Fruit fly (Drosophila melanogaster) whole organism, prepupa: ENCODE results near the gene Cpr67B.
A peak's percentile ranks its signal among the peaks of the same experiment; 100 is the strongest.

Experiments used
- Blimp-1 ChIP-seq: fragments of 200-800 bp; sonication (Bioruptor generic); optimal IDR thresholded peaks from 3 replicates; lab custom pipeline; 2017; ENCODE audit warnings: missing biosample characterization, missing genetic modification characterization, mild to moderate bottlenecking, moderate library complexity, missing genetic modification reagents
- CG11902 ChIP-seq: fragments of 200-800 bp; sonication (Bioruptor generic); optimal IDR thresholded peaks from 3 replicates; lab custom pipeline; 2016; ENCODE audit warnings: missing biosample characterization, missing genetic modification characterization
- CG15336 ChIP-seq: fragments of 200-800 bp; sonication (Bioruptor generic); IDR thresholded peaks from 2 replicates; pipeline ENCODE4 v1.3.6; 2022; ENCODE audit warnings: missing biosample characterization, missing genetic modification characterization
- CG1621 ChIP-seq: fragments of 200-800 bp; sonication (Bioruptor generic); optimal IDR thresholded peaks from 3 replicates; lab custom pipeline; 2018; ENCODE audit warnings: missing biosample characterization, mild to moderate bottlenecking, missing genetic modification characterization
- CG16779 ChIP-seq: fragments of 200-800 bp; sonication (Bioruptor generic); optimal IDR thresholded peaks from 3 replicates; lab custom pipeline; 2017; ENCODE audit warnings: missing biosample characterization, mild to moderate bottlenecking, missing genetic modification characterization
- CG31627 ChIP-seq: fragments of 200-800 bp; sonication (Bioruptor generic); optimal IDR thresholded peaks from 3 replicates; lab custom pipeline; 2016; ENCODE audit warnings: missing biosample characterization, missing genetic modification characterization
- CG3919 ChIP-seq: fragments of 200-800 bp; sonication (Bioruptor generic); optimal IDR thresholded peaks from 3 replicates; lab custom pipeline; 2016; ENCODE audit warnings: missing biosample characterization, missing genetic modification characterization
- CG4318 ChIP-seq: fragments of 200-800 bp; sonication (Bioruptor generic); optimal IDR thresholded peaks from 3 replicates; lab custom pipeline; 2017; ENCODE audit warnings: missing biosample characterization, mild to moderate bottlenecking, missing genetic modification characterization
- CG6163 ChIP-seq: fragments of 200-800 bp; sonication (Bioruptor generic); IDR thresholded peaks from 3 replicates; pipeline ENCODE4 v1.3.6; 2022; ENCODE audit warnings: missing biosample characterization, missing genetic modification characterization
- CG6276 ChIP-seq: fragments of 200-800 bp; sonication (Bioruptor generic); optimal IDR thresholded peaks from 2 replicates; lab custom pipeline; 2017; ENCODE audit warnings: missing biosample characterization, mild to moderate bottlenecking, missing genetic modification characterization
- CG6792 ChIP-seq: fragments of 200-800 bp; sonication (Bioruptor generic); optimal IDR thresholded peaks from 3 replicates; lab custom pipeline; 2016; ENCODE audit warnings: missing biosample characterization, missing genetic modification characterization
- CG6808 ChIP-seq: fragments of 200-800 bp; sonication (Bioruptor generic); optimal IDR thresholded peaks from 3 replicates; lab custom pipeline; 2017; ENCODE audit warnings: missing biosample characterization, missing genetic modification characterization, mild to moderate bottlenecking, moderate library complexity, missing genetic modification reagents
- CG6854 ChIP-seq: fragments of 200-800 bp; sonication (Bioruptor generic); optimal IDR thresholded peaks from 2 replicates; lab custom pipeline; 2017; ENCODE audit warnings: missing biosample characterization, mild to moderate bottlenecking, missing genetic modification characterization
- CG7368 ChIP-seq: fragments of 200-800 bp; sonication (Bioruptor generic); optimal IDR thresholded peaks from 3 replicates; lab custom pipeline; 2016; ENCODE audit warnings: missing biosample characterization, missing genetic modification characterization
- CG8119 ChIP-seq: fragments of 200-800 bp; sonication (Bioruptor generic); IDR thresholded peaks from 3 replicates; pipeline ENCODE4 v1.3.6; 2022; ENCODE audit warnings: missing biosample characterization, missing genetic modification characterization
- CG8632 ChIP-seq: fragments of 200-800 bp; sonication (Bioruptor generic); optimal IDR thresholded peaks from 3 replicates; lab custom pipeline; 2016; ENCODE audit warnings: missing biosample characterization, missing genetic modification characterization
- CG9139 ChIP-seq: fragments of 200-800 bp; sonication (Bioruptor generic); optimal IDR thresholded peaks from 3 replicates; lab custom pipeline; 2017; ENCODE audit warnings: missing biosample characterization, mild to moderate bottlenecking, missing genetic modification characterization
- Eip75B ChIP-seq: fragments of 200-800 bp; sonication (Bioruptor generic); optimal IDR thresholded peaks from 3 replicates; lab custom pipeline; 2016; ENCODE audit warnings: missing biosample characterization, missing genetic modification characterization
- Eip78C ChIP-seq: fragments of 200-800 bp; sonication (Bioruptor generic); peaks from one replicate; lab custom pipeline; 2016; ENCODE audit warnings: missing biosample characterization, missing genetic modification characterization
- Eip93F ChIP-seq: fragments of 200-800 bp; sonication (Bioruptor generic); optimal IDR thresholded peaks from 2 replicates; lab custom pipeline; 2016; ENCODE audit warnings: missing biosample characterization, mild to moderate bottlenecking, missing genetic modification characterization
- Ets21C ChIP-seq: fragments of 200-800 bp; sonication (Bioruptor generic); optimal IDR thresholded peaks from 3 replicates; lab custom pipeline; 2016; ENCODE audit warnings: missing biosample characterization, missing genetic modification characterization
- Hr38 ChIP-seq: sonication (Bioruptor generic); optimal IDR thresholded peaks from 2 replicates; lab custom pipeline; 2016; ENCODE audit warnings: missing biosample characterization, missing genetic modification characterization
- Hr39 ChIP-seq: fragments of 200-800 bp; sonication (Bioruptor generic); optimal IDR thresholded peaks from 2 replicates; lab custom pipeline; 2016; ENCODE audit warnings: missing biosample characterization, missing genetic modification characterization
- Hr4 ChIP-seq: fragments of 200-800 bp; sonication (Bioruptor generic); optimal IDR thresholded peaks from 3 replicates; lab custom pipeline; 2016; ENCODE audit warnings: missing biosample characterization, missing genetic modification characterization
- Met ChIP-seq: fragments of 200-800 bp; sonication (Bioruptor generic); optimal IDR thresholded peaks from 3 replicates; lab custom pipeline; 2016; ENCODE audit warnings: missing biosample characterization, missing genetic modification characterization
- OdsH ChIP-seq: fragments of 200-800 bp; sonication (Bioruptor generic); optimal IDR thresholded peaks from 3 replicates; lab custom pipeline; 2016; ENCODE audit warnings: missing biosample characterization, missing genetic modification characterization
- Smox ChIP-seq: fragments of 200-800 bp; sonication (Bioruptor generic); optimal IDR thresholded peaks from 3 replicates; lab custom pipeline; 2016; ENCODE audit warnings: missing biosample characterization, missing genetic modification characterization
- Sox102F ChIP-seq: fragments of 200-800 bp; sonication (Bioruptor generic); optimal IDR thresholded peaks from 2 replicates; lab custom pipeline; 2016; ENCODE audit warnings: missing biosample characterization, mild to moderate bottlenecking, missing genetic modification characterization
- Sox14 ChIP-seq: fragments of 200-800 bp; sonication (Bioruptor generic); optimal IDR thresholded peaks from 3 replicates; lab custom pipeline; 2016; ENCODE audit warnings: missing biosample characterization, missing genetic modification characterization
- Sox15 ChIP-seq: fragments of 200-800 bp; sonication (Bioruptor generic); optimal IDR thresholded peaks from 3 replicates; lab custom pipeline; 2016; ENCODE audit warnings: missing biosample characterization, missing genetic modification characterization
- dsx ChIP-seq: fragments of 200-800 bp; optimal IDR thresholded peaks from 3 replicates; lab custom pipeline; 2019; ENCODE audit warnings: missing biosample characterization, mild to moderate bottlenecking, missing genetic modification characterization, moderate library complexity; ENCODE audit not compliant: poor library complexity, severe bottlenecking
- eg ChIP-seq: fragments of 200-800 bp; sonication (Bioruptor generic); IDR thresholded peaks from 3 replicates; pipeline ENCODE4 v1.3.6; 2022; ENCODE audit warnings: missing biosample characterization, missing genetic modification characterization
- esn ChIP-seq: fragments of 200-800 bp; sonication (Bioruptor generic); optimal IDR thresholded peaks from 2 replicates; lab custom pipeline; 2016; ENCODE audit warnings: missing biosample characterization, mild to moderate bottlenecking, missing genetic modification characterization, moderate library complexity
- fkh ChIP-seq: fragments of 200-800 bp; sonication (Bioruptor generic); optimal IDR thresholded peaks from 3 replicates; lab custom pipeline; 2017; ENCODE audit warnings: missing biosample characterization, mild to moderate bottlenecking, missing genetic modification characterization, moderate library complexity
- net ChIP-seq: fragments of 200-800 bp; sonication (Bioruptor generic); optimal IDR thresholded peaks from 3 replicates; lab custom pipeline; 2016; ENCODE audit warnings: missing biosample characterization, missing genetic modification characterization
- ss ChIP-seq, 2 experiments: fragments of 200-800 bp; sonication (Bioruptor generic); optimal IDR thresholded peaks; 2 replicates in 1 of 2; 3 replicates in 1 of 2; lab custom pipeline; 2017 to 2018; ENCODE audit warnings: mild to moderate bottlenecking in 2 of 2, missing biosample characterization in 2 of 2, missing genetic modification characterization in 2 of 2, moderate library complexity in 1 of 2
- svp ChIP-seq: fragments of 200-800 bp; sonication (Bioruptor generic); peaks from one replicate; lab custom pipeline; 2016; ENCODE audit warnings: missing biosample characterization, missing genetic modification characterization
- topi ChIP-seq: fragments of 200-800 bp; sonication (Bioruptor generic); optimal IDR thresholded peaks from 3 replicates; lab custom pipeline; 2016; ENCODE audit warnings: missing biosample characterization, missing genetic modification characterization
- vri ChIP-seq: fragments of 200-800 bp; sonication (Bioruptor generic); optimal IDR thresholded peaks from 3 replicates; lab custom pipeline; 2016; ENCODE audit warnings: missing biosample characterization, mild to moderate bottlenecking, missing genetic modification characterization

Gene Cpr67B

DNA sequence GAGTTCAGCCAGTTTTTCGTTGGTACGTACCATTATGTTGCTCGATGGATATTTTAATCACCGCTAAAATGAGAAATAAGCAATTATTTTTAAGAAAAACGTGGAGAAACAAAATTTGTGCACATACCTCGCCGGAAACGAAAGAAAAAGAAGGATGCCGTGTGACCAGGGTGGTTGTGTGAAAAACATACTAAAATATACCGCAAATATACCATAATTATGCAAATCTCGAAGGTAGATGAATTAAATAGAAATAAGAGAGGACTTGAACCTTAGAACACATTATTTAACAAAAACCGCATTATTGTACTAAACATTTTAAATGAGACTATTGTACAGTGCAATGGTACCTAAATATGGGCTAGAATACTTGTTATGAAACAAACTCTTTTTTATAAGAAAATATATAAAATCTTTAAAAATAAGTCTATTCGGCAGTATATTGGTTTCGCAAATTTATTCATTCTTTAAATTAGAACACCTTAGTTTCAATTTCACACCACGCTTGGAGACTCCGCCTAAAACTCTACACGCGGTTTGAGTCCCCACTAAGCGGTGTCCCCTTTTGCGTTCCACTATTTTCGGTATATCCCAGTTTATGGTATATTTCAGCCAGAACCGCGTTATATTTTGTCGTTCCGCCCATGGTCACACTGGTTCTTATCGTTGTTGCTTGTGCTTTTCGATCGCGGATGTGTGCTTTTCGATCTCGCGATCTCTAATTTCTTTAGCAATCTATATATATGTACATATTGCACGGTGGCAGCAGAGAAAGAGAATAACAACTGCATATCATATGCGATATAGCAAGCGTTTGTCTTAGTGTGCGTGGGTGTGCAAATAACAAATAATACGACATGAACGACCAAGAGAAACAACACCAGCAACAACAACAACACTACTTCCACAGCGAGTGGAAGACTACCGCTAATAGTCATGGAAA, 25.3 kb downstream of the Cpr67B start, which contains the start of the genes RpS17 and MTF-1 (continued):
- peak; percentile 18 for TF ChIP-seq CG8632 (GFP tag; lab: Kevin White, UChicago)
- peak; percentile 53 to 57 for TF ChIP-seq ss (GFP tag; optimal IDR thresholded peaks at IDR 0.05; lab: Kevin White, UChicago)
- peak; percentile 54 for TF ChIP-seq topi
- TF ChIP-seq CG11902 (GFP tag; lab: Kevin White, UChicago): no peak
- TF ChIP-seq esn (GFP tag; lab: Kevin White, UChicago): peak; percentile 72
- peak; percentile 50 for TF ChIP-seq Eip75B
- peak; percentile 63 for TF ChIP-seq CG3919 (GFP tag; lab: Kevin White, UChicago)
- TF ChIP-seq net (GFP tag; lab: Kevin White, UChicago): peak; percentile 47
- TF ChIP-seq eg (GFP tag; lab: Robert Waterston, UW): peak; percentile 59
- peak; percentile 75 for TF ChIP-seq Eip78C (GFP tag; lab: Kevin White, UChicago)
- TF ChIP-seq vri (GFP tag; lab: Kevin White, UChicago): peak; percentile 69
- TF ChIP-seq CG6792 (GFP tag; lab: Kevin White, UChicago): peak; percentile 34
- TF ChIP-seq Blimp-1 (GFP tag; lab: Kevin White, UChicago): peak; percentile 15
- peak; percentile 57 for TF ChIP-seq CG9139
- peak; percentile 35 for TF ChIP-seq CG31627
- peak; percentile 32 for TF ChIP-seq CG6808
- peak; percentile 53 for TF ChIP-seq CG1621
- no peak for TF ChIP-seq Sox15 (GFP tag; lab: Kevin White, UChicago)
- no peak for TF ChIP-seq CG6276 (GFP tag; lab: Kevin White, UChicago)

DNA sequence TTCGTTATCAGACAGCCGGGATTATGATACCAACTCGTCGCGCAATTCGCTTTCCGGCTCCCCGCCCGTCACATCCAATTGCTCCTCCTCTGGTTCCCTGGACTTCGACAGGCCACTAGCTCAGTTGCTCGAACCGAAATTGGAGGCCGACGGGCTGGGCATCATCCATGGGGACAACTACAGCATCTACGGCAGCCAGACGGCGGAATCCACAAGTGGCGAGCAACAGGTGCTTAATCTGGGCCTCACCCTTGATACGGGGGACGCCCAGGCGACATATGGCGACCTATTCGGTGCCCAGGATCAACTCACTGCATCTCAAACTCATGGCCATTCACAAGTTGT, 26.0 kb downstream of the Cpr67B start:
- no peak for TF ChIP-seq Smox (GFP tag; lab: Kevin White, UChicago)
- TF ChIP-seq CG6276 (GFP tag; lab: Kevin White, UChicago): no peak
- peak; percentile 57 for TF ChIP-seq svp (GFP tag; lab: Kevin White, UChicago)
- no peak for TF ChIP-seq CG7368 (GFP tag; lab: Kevin White, UChicago)

DNA sequence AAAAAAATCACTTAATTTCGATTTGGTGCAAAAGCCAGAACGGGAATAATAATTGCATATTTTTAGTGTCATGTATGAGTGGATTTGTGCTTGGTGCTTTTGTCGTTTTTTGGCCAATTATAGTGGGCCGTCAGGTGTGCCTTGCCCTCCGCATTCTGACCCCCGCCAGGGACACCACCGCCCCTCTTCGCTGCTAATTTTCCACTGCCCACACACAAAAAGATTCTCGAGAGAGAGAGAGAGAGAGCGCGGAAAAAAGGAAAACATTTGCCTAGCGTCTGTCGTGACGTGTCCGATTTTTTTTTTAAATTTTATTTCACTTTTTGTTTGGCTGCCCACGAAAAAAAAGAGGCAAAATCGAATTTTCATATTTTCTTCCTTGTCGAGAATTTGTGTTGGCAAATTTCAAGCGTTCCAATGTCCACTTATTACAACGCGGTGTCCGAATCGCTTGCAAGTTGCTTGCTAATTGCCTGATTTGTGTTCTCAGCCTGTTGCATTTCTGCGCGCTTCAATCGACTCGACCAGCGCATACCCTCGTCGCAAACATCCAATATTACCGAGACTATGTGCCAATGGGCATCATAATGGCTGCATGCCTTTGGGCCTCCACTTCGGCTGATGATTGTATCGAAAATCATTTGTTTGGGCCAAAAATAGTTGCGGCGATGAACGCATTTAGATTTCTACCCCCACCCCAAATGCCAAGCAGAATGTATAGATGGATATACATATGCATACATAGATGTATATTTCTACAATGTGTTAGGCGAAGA, 27.4 kb downstream of the Cpr67B start:
- TF ChIP-seq CG9139: no peak
- TF ChIP-seq CG15336 (GFP tag; lab: Robert Waterston, UW): peak; percentile 20; the same call in 1 of the 2 replicates

DNA sequence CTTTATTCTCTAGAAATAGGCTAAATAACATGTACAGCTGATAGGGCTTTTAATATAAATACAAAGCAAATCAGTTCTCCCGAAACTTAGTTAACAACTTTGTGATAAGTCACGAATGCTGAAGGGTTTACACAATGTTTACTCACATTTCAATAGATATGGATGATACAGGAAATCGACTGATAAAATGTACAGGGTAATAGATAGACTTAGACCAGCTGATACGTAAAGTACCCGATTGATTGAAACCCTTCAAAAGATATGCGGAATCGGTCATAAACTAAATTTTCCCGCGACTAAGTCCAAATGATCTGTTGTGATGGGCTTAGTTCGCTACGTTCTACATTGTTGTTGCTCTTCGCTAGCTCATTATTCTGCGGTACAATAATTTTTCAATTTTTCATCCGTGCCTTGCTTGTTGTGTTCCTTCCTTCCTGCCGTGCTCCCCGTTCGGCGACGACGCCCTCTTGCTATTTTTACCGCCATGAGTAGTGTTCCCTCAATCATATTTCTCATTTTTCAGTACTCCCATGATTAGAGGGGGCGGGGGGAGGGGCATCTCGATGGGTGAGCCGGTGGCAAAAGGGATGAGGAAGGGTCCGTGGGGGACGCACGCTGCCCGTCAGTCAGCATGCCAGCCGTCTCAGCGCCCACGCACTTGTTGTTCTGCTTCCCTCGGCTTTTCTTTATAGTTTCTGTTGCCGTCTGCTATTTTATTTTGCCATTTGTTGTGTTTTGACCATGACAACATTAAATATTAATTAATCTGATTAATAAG, 28.4 kb downstream of the Cpr67B start:
- TF ChIP-seq CG8119 (GFP tag; lab: Robert Waterston, UW) (no peak), CG6163 (GFP tag; lab: Robert Waterston, UW) (no peak), dsx (GFP tag; lab: Kevin White, UChicago) (peak; percentile 72), fkh (GFP tag; lab: Kevin White, UChicago) (no peak)

DNA sequence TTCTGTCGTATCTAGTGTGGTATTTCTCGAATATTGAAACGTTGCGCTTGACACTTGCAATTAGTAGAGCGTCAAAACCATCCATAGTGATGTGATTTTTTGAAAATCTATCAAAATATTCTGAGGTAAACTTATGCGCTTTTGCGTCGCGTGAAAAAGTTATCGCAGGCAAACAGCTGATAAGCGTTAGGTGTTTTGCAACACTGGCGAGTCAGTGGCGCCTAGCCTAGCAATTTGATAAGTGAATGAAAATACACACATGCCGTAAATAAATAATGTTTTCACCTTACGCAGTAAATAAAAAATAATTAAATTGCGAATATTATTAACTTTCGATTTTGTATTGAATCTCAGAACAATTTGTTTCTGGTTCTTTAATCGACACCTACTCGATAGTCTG, 30.7 kb downstream of the Cpr67B start, which contains the start of gene CG42526:
Gene CG42526, minus strand, starts transcription at position 85 of the 400 bp plus-strand sequence.
- TF ChIP-seq CG9139: no peak
- TF ChIP-seq CG31627: peak; percentile 67
- no peak for TF ChIP-seq CG16779 (tag; lab: Kevin White, UChicago)
- TF ChIP-seq Ets21C (GFP tag; lab: Kevin White, UChicago): no peak
- TF ChIP-seq Hr39 (GFP tag; lab: Kevin White, UChicago): peak; percentile 71
- TF ChIP-seq Hr4 (GFP tag; lab: Kevin White, UChicago): peak; percentile 79
- TF ChIP-seq Eip93F (GFP tag; lab: Kevin White, UChicago): no peak
- peak; percentile 33 for TF ChIP-seq topi
- peak; percentile 60 for TF ChIP-seq Sox102F (GFP tag; lab: Kevin White, UChicago)
- no peak for TF ChIP-seq dsx (GFP tag; lab: Kevin White, UChicago)
- peak; percentile 67 for TF ChIP-seq OdsH
- TF ChIP-seq eg (GFP tag; lab: Robert Waterston, UW): no peak
- TF ChIP-seq CG7368 (GFP tag; lab: Kevin White, UChicago): no peak
- TF ChIP-seq Hr38 (GFP tag; lab: Kevin White, UChicago): no peak
- TF ChIP-seq CG8632 (GFP tag; lab: Kevin White, UChicago): peak; percentile 14
- TF ChIP-seq CG6854 (GFP tag; lab: Kevin White, UChicago): no peak
- peak; percentile 63 for TF ChIP-seq Met (GFP tag; lab: Kevin White, UChicago)
- no peak for TF ChIP-seq CG4318 (GFP tag; lab: Kevin White, UChicago)
- peak; percentile 58 for TF ChIP-seq Sox14 (GFP tag; lab: Kevin White, UChicago)
